Fruit fly (Drosophila melanogaster) whole organism, wandering third instar larva: Measurements from ENCODE around the gene CG42692.

ENCODE experiments used
- Abd-B ChIP-seq: fragments of >200 bp; optimal IDR thresholded peaks from 2 replicates; lab custom pipeline; 2017; ENCODE audit warnings: missing biosample characterization, missing genetic modification characterization
- CG32264 ChIP-seq: fragments of 200-800 bp; sonication (Bioruptor generic); optimal IDR thresholded peaks from 2 replicates; lab custom pipeline; 2016; ENCODE audit warnings: missing biosample characterization, missing genetic modification characterization
- CG9705 ChIP-seq: fragments of 200-800 bp; sonication (Bioruptor generic); optimal IDR thresholded peaks from 2 replicates; lab custom pipeline; 2018; ENCODE audit warnings: missing biosample characterization, mild to moderate bottlenecking, missing genetic modification characterization
- Dfd ChIP-seq: fragments of >200 bp; optimal IDR thresholded peaks from 2 replicates; lab custom pipeline; 2017; ENCODE audit warnings: missing biosample characterization, missing genetic modification characterization
- Dif ChIP-seq: fragments of 200-275, 200-300 bp; sonication (Bioruptor generic); optimal IDR thresholded peaks from 2 replicates; lab custom pipeline; 2018; ENCODE audit warnings: missing biosample characterization, missing genetic modification characterization; ENCODE audit not compliant: partially characterized antibody
- HLH106 ChIP-seq: fragments of 200-800 bp; optimal IDR thresholded peaks from 3 replicates; lab custom pipeline; 2019; ENCODE audit warnings: missing biosample characterization, mild to moderate bottlenecking, missing genetic modification characterization, moderate library complexity
- Hnf4 ChIP-seq: fragments of 200-800 bp; sonication (Bioruptor generic); optimal IDR thresholded peaks from 2 replicates; lab custom pipeline; 2016; ENCODE audit warnings: missing biosample characterization, mild to moderate bottlenecking, missing genetic modification characterization
- Hr78 ChIP-seq: fragments of >200 bp; optimal IDR thresholded peaks from 2 replicates; lab custom pipeline; 2017; ENCODE audit warnings: missing biosample characterization, missing genetic modification characterization
- Hr83 ChIP-seq: fragments of 200-300 bp; sonication (Bioruptor generic); optimal IDR thresholded peaks from 2 replicates; lab custom pipeline; 2016; ENCODE audit warnings: missing biosample characterization, mild to moderate bottlenecking, missing genetic modification characterization, moderate library complexity; ENCODE audit not compliant: poor library complexity, severe bottlenecking
- Mio ChIP-seq: sonication (Bioruptor generic); optimal IDR thresholded peaks from 2 replicates; lab custom pipeline; 2016; ENCODE audit warnings: missing biosample characterization, missing genetic modification characterization
- Myc ChIP-seq: fragments of >200 bp; optimal IDR thresholded peaks from 2 replicates; lab custom pipeline; 2017
- OdsH ChIP-seq: fragments of 200-800 bp; sonication (Bioruptor generic); optimal IDR thresholded peaks from 2 replicates; lab custom pipeline; 2016; ENCODE audit warnings: missing biosample characterization, mild to moderate bottlenecking, missing genetic modification characterization
- Rel ChIP-seq, 2 experiments: fragments of 200-800 bp; sonication (Bioruptor generic) in 1 of 2; optimal IDR thresholded peaks; 2 replicates in 1 of 2; 3 replicates in 1 of 2; lab custom pipeline; 2016 to 2019; ENCODE audit warnings: mild to moderate bottlenecking in 2 of 2, missing biosample characterization in 2 of 2, missing genetic modification characterization in 2 of 2, moderate library complexity in 1 of 2
- Sp1 ChIP-seq: fragments of 200-800 bp; sonication (Bioruptor generic); optimal IDR thresholded peaks from 3 replicates; lab custom pipeline; 2019; ENCODE audit warnings: missing biosample characterization, mild to moderate bottlenecking, missing genetic modification characterization, moderate library complexity
- Vsx2 ChIP-seq: fragments of 200-300, 225-300 bp; sonication (Bioruptor generic); optimal IDR thresholded peaks from 2 replicates; lab custom pipeline; 2018; ENCODE audit warnings: missing biosample characterization, missing genetic modification characterization; ENCODE audit not compliant: partially characterized antibody
- br ChIP-seq: fragments of 200-800 bp; sonication (Bioruptor generic); optimal IDR thresholded peaks from 2 replicates; lab custom pipeline; 2016; ENCODE audit warnings: missing biosample characterization, missing genetic modification characterization
- dl ChIP-seq, 2 experiments: fragments of 175-275, 200-275 bp in 1 of 2; fragments of 200-275 bp in 1 of 2; sonication (Bioruptor generic); optimal IDR thresholded peaks; lab custom pipeline; 2018; ENCODE audit warnings: mild to moderate bottlenecking in 2 of 2, missing biosample characterization in 2 of 2, missing genetic modification characterization in 2 of 2, moderate library complexity in 2 of 2; ENCODE audit not compliant: partially characterized antibody in 2 of 2, insufficient read depth in 1 of 2
- foxo ChIP-seq, 2 experiments: fragments of 200-800 bp; sonication (Bioruptor generic); optimal IDR thresholded peaks; 2 replicates in 1 of 2; 3 replicates in 1 of 2; lab custom pipeline; 2016 to 2017; ENCODE audit warnings: missing biosample characterization in 2 of 2, missing genetic modification characterization in 2 of 2
- fru ChIP-seq: fragments of 200-800 bp; sonication (Bioruptor generic); optimal IDR thresholded peaks from 3 replicates; lab custom pipeline; 2016; ENCODE audit warnings: missing biosample characterization, mild to moderate bottlenecking, missing genetic modification characterization
- h ChIP-seq: fragments of 200-800 bp; sonication (Bioruptor generic); optimal IDR thresholded peaks from 3 replicates; lab custom pipeline; 2016; ENCODE audit warnings: missing biosample characterization, mild to moderate bottlenecking, missing genetic modification characterization
- jim ChIP-seq: fragments of 175-275, 200-325 bp; sonication (Bioruptor generic); optimal IDR thresholded peaks from 2 replicates; lab custom pipeline; 2016; ENCODE audit warnings: missing biosample characterization, mild to moderate bottlenecking, missing genetic modification characterization
- lola ChIP-seq: fragments of >200 bp; optimal IDR thresholded peaks from 2 replicates; lab custom pipeline; 2017; ENCODE audit warnings: missing biosample characterization, missing genetic modification characterization
- pan ChIP-seq: fragments of >200 bp; optimal IDR thresholded peaks from 2 replicates; lab custom pipeline; 2017
- psq ChIP-seq: fragments of 200-800 bp; sonication (Bioruptor generic); optimal IDR thresholded peaks from 3 replicates; lab custom pipeline; 2017; ENCODE audit warnings: missing biosample characterization, mild to moderate bottlenecking, missing genetic modification characterization, moderate library complexity
- rgr ChIP-seq: fragments of 200-800 bp; sonication (Bioruptor generic); optimal IDR thresholded peaks from 3 replicates; lab custom pipeline; 2016; ENCODE audit warnings: missing biosample characterization, mild to moderate bottlenecking, missing genetic modification characterization
- sv ChIP-seq: fragments of 200-800 bp; sonication (Bioruptor generic); optimal IDR thresholded peaks from 3 replicates; lab custom pipeline; 2016; ENCODE audit warnings: missing biosample characterization, missing genetic modification characterization

The CG42692 gene

dm6 chr2L:14038718-14039117 lies 30.8 kb downstream of the CG42692 start:
- no peak for TF ChIP-seq Hr78 (GFP tag; lab: Kevin White, UChicago)
- no peak for TF ChIP-seq Mio (GFP tag; lab: Kevin White, UChicago)
- no peak for TF ChIP-seq dl (GFP tag; optimal IDR thresholded peaks at IDR 0.05; lab: Kevin White, UChicago; ENCODE audit: insufficient read depth in 1 of 2, partially characterized antibody in 2 of 2)
- no peak for TF ChIP-seq OdsH (GFP tag; lab: Kevin White, UChicago)
- TF ChIP-seq h (GFP tag; lab: Kevin White, UChicago): no peak
- TF ChIP-seq Sp1 (GFP tag; lab: Kevin White, UChicago): no peak
- no peak for TF ChIP-seq foxo (GFP tag; optimal IDR thresholded peaks at IDR 0.05; lab: Kevin White, UChicago)
- TF ChIP-seq fru (GFP tag; lab: Kevin White, UChicago): no peak
- no peak for TF ChIP-seq rgr
- TF ChIP-seq jim (GFP tag; lab: Kevin White, UChicago): no peak
- no peak for TF ChIP-seq pan (lab: Kevin White, UChicago)
- TF ChIP-seq Hnf4 (GFP tag; lab: Kevin White, UChicago): no peak
- TF ChIP-seq CG32264 (GFP tag; lab: Kevin White, UChicago): no peak
- TF ChIP-seq Rel (GFP tag; optimal IDR thresholded peaks at IDR 0.05; lab: Kevin White, UChicago): no peak
- TF ChIP-seq Rel (tag; optimal IDR thresholded peaks at IDR 0.05; lab: Kevin White, UChicago): no peak
- TF ChIP-seq Abd-B: no peak
- TF ChIP-seq HLH106 (tag; lab: Kevin White, UChicago): no peak
- no peak for TF ChIP-seq br (GFP tag; lab: Kevin White, UChicago)
- TF ChIP-seq Hr83 (GFP tag; lab: Kevin White, UChicago): no peak

- TF ChIP-seq Dfd (GFP tag; lab: Kevin White, UChicago): peak; percentile 18
- TF ChIP-seq psq (GFP tag; lab: Kevin White, UChicago): no peak
- TF ChIP-seq Myc: no peak
- no peak for TF ChIP-seq sv (GFP tag; lab: Kevin White, UChicago)
- no peak for TF ChIP-seq foxo (GFP tag; optimal IDR thresholded peaks at IDR 0.05; lab: Kevin White, UChicago)
Observed at dm6 chr2L:14039936-14040483, 32.1 kb downstream of the CG42692 start, which contains the start of gene nAChRalpha5. Gene nAChRalpha5 (plus strand): TSS chr2L:14040170.

- TF ChIP-seq Dfd (GFP tag; lab: Kevin White, UChicago): peak; percentile 57
- no peak for TF ChIP-seq h (GFP tag; lab: Kevin White, UChicago)
- TF ChIP-seq Dif (GFP tag; lab: Kevin White, UChicago): no peak
- TF ChIP-seq Vsx2: no peak
Observed at dm6 chr2L:14045562-14046196, 37.8 kb downstream of the CG42692 start.

dm6 chr2L:14047170-14047632 lies 39.3 kb downstream of the CG42692 start, which contains the start of gene NimC4:
Gene NimC4 (plus strand): TSS chr2L:14047582.
- TF ChIP-seq sv (GFP tag; lab: Kevin White, UChicago) (peak; percentile 79), CG9705 (GFP tag; lab: Kevin White, UChicago) (no peak)

dm6 chr2L:14049958-14050357 lies 42.1 kb downstream of the CG42692 start:
- TF ChIP-seq Dfd (GFP tag; lab: Kevin White, UChicago) (peak; percentile 73), Hr83 (GFP tag; lab: Kevin White, UChicago) (no peak)

dm6 chr2L:14054281-14054680 lies 46.4 kb downstream of the CG42692 start:
- TF ChIP-seq Dfd (GFP tag; lab: Kevin White, UChicago) (peak; percentile 74), Rel (GFP tag; optimal IDR thresholded peaks at IDR 0.05; lab: Kevin White, UChicago) (no peak), Rel (tag; optimal IDR thresholded peaks at IDR 0.05; lab: Kevin White, UChicago) (no peak)

DNA sequence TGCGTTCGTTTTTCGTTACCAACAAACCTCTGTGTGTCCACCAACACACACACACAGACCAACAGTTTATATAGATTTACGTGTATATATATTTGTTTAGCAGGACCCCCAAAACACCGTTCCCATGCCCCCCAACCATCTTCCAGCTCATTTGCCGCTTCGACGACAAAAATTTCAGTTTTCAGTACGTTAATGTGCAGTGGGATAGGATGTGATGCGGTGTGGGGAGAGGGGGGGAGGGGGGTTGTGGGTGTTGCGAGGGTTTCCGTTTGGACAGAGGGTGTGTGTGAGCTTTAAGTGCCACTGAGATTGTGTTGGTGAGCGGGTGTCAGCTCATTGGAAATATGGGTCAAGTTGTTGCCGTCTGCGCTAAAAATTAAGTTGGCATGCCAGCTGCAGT lies 47.0 kb downstream of the CG42692 start:
- TF ChIP-seq lola (GFP tag; lab: Kevin White, UChicago): no peak
- TF ChIP-seq Dfd (GFP tag; lab: Kevin White, UChicago): peak; percentile 51
